Fruit fly (Drosophila melanogaster) whole organism, prepupa: ENCODE measurements around the gene RpS8.

Source experiments
- CG3919 ChIP-seq: fragments of 200-800 bp; sonication (Bioruptor generic); optimal IDR thresholded peaks from 3 replicates; lab custom pipeline; 2016; ENCODE audit warnings: missing biosample characterization, missing genetic modification characterization
- Met ChIP-seq: fragments of 200-800 bp; sonication (Bioruptor generic); optimal IDR thresholded peaks from 3 replicates; lab custom pipeline; 2016; ENCODE audit warnings: missing biosample characterization, missing genetic modification characterization
- acj6 ChIP-seq: fragments of 200-800 bp; sonication (Bioruptor generic); optimal IDR thresholded peaks from 3 replicates; lab custom pipeline; 2016; ENCODE audit warnings: missing biosample characterization, missing genetic modification characterization
- esn ChIP-seq: fragments of 200-800 bp; sonication (Bioruptor generic); optimal IDR thresholded peaks from 2 replicates; lab custom pipeline; 2016; ENCODE audit warnings: missing biosample characterization, mild to moderate bottlenecking, missing genetic modification characterization, moderate library complexity
- pdm3 ChIP-seq: fragments of 200-800 bp; sonication (Bioruptor generic); optimal IDR thresholded peaks from 3 replicates; lab custom pipeline; 2016; ENCODE audit warnings: missing biosample characterization, missing genetic modification characterization
- ss ChIP-seq, 2 experiments: fragments of 200-800 bp; sonication (Bioruptor generic); optimal IDR thresholded peaks; 2 replicates in 1 of 2; 3 replicates in 1 of 2; lab custom pipeline; 2017 to 2018; ENCODE audit warnings: mild to moderate bottlenecking in 2 of 2, missing biosample characterization in 2 of 2, missing genetic modification characterization in 2 of 2, moderate library complexity in 1 of 2

DNA sequence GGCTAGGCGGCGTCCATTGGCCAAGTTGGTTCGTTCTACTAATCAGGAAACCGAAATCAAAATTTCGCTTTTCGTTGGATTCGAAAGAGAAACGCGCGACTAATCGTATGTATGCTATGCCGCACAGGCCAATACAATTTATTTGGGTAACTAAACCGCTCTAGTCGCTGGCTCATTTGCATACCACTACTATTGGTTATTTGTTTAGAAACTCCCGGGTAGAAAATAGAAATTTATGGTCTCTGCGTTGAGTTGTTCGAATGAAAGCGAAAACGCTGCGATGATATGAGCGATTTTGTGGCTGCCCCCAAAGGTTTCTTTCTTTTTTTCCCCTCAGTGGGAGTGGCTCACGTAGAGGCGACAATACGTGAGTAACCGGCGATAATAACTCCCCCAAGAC, 31.6 kb downstream of the RpS8 start:
- TF ChIP-seq ss (GFP tag; optimal IDR thresholded peaks at IDR 0.05; lab: Kevin White, UChicago) (no peak), Met (GFP tag; lab: Kevin White, UChicago) (no peak), CG3919 (no peak), esn (GFP tag; lab: Kevin White, UChicago) (no peak), acj6 (GFP tag; lab: Kevin White, UChicago) (no peak), pdm3 (GFP tag; lab: Kevin White, UChicago) (no peak)
